Fruit fly (Drosophila melanogaster) whole organism, embryonic: ENCODE measurements around the gene ca.

ENCODE experiments used
- Asciz ChIP-seq: fragments of 200-800 bp; sonication (Bioruptor generic); optimal IDR thresholded peaks from 2 replicates; lab custom pipeline; 2017; ENCODE audit warnings: missing biosample characterization, mild to moderate bottlenecking, missing genetic modification characterization, missing genetic modification reagents
- B-H2 ChIP-seq: fragments of 200-800 bp; sonication (Bioruptor generic); optimal IDR thresholded peaks from 2 replicates; lab custom pipeline; 2018; ENCODE audit warnings: missing biosample characterization, mild to moderate bottlenecking, missing genetic modification characterization
- CG10147 ChIP-seq: fragments of 200-800 bp; sonication (Bioruptor generic); optimal IDR thresholded peaks from 2 replicates; lab custom pipeline; 2019; ENCODE audit warnings: missing biosample characterization, mild to moderate bottlenecking, missing genetic modification characterization, moderate library complexity
- CG10209 ChIP-seq: fragments of 200-800 bp; sonication (Bioruptor generic); optimal IDR thresholded peaks from 3 replicates; lab custom pipeline; 2017; ENCODE audit warnings: missing biosample characterization, mild to moderate bottlenecking, missing genetic modification characterization, missing genetic modification reagents
- CG10543 ChIP-seq: fragments of 200-800 bp; sonication (Bioruptor generic); optimal IDR thresholded peaks from 3 replicates; lab custom pipeline; 2017; ENCODE audit warnings: missing biosample characterization, mild to moderate bottlenecking, missing genetic modification characterization, moderate library complexity
- CG11093 ChIP-seq: fragments of 200-800 bp; sonication (Bioruptor generic); IDR thresholded peaks from 3 replicates; pipeline ENCODE4 v1.3.6; 2022; ENCODE audit warnings: missing biosample characterization, missing genetic modification characterization
- CG11456 ChIP-seq: fragments of 200-800 bp; sonication (Bioruptor generic); IDR thresholded peaks from 3 replicates; pipeline ENCODE4 v1.3.6; 2022; ENCODE audit warnings: missing biosample characterization, missing genetic modification characterization
- CG12659 ChIP-seq: fragments of 200-800 bp; sonication (Bioruptor generic); optimal IDR thresholded peaks from 3 replicates; lab custom pipeline; 2017; ENCODE audit warnings: mild to moderate bottlenecking, missing biosample characterization, missing genetic modification reagents, missing genetic modification characterization
- CG13424 ChIP-seq: fragments of 200-800 bp; sonication (Bioruptor generic); optimal IDR thresholded peaks from 2 replicates; lab custom pipeline; 2019; ENCODE audit warnings: missing biosample characterization, mild to moderate bottlenecking, missing genetic modification characterization, moderate library complexity
- CG13624 ChIP-seq: fragments of 200-800 bp; sonication (Bioruptor generic); optimal IDR thresholded peaks from 2 replicates; lab custom pipeline; 2016; ENCODE audit warnings: missing biosample characterization, missing genetic modification characterization
- CG15601 ChIP-seq: fragments of 200-800 bp; sonication (Bioruptor generic); optimal IDR thresholded peaks from 3 replicates; lab custom pipeline; 2019; ENCODE audit warnings: missing biosample characterization, mild to moderate bottlenecking, missing genetic modification characterization, moderate library complexity
- CG16779 ChIP-seq: fragments of 200-800 bp; sonication (Bioruptor generic); IDR thresholded peaks from 2 replicates; pipeline ENCODE4 v1.3.6; 2022; ENCODE audit warnings: missing biosample characterization, missing genetic modification characterization
- CG16863 ChIP-seq: fragments of 200-800 bp; sonication (Bioruptor generic); optimal IDR thresholded peaks from 3 replicates; lab custom pipeline; 2016; ENCODE audit warnings: missing biosample characterization, missing genetic modification characterization
- CG18619 ChIP-seq: fragments of 200-800 bp; sonication (Bioruptor generic); optimal IDR thresholded peaks from 3 replicates; lab custom pipeline; 2017; ENCODE audit warnings: missing biosample characterization, mild to moderate bottlenecking, missing genetic modification characterization
- CG2678 ChIP-seq: fragments of 200-800 bp; sonication (Bioruptor generic); optimal IDR thresholded peaks from 3 replicates; lab custom pipeline; 2019; ENCODE audit warnings: missing biosample characterization, mild to moderate bottlenecking, missing genetic modification characterization, moderate library complexity
- CG3281 ChIP-seq: fragments of 200-800 bp; sonication (Bioruptor generic); optimal IDR thresholded peaks from 3 replicates; lab custom pipeline; 2017; ENCODE audit warnings: missing biosample characterization, mild to moderate bottlenecking, missing genetic modification characterization
- CG33557 ChIP-seq: fragments of 200-800 bp; sonication (Bioruptor generic); optimal IDR thresholded peaks from 2 replicates; lab custom pipeline; 2019; ENCODE audit warnings: missing biosample characterization, mild to moderate bottlenecking, missing genetic modification characterization, moderate library complexity
- CG3726 ChIP-seq: fragments of 200-800 bp; sonication (Bioruptor generic); IDR thresholded peaks from 3 replicates; pipeline ENCODE4, ENCODE4 v1.3.6; 2022; ENCODE audit warnings: missing biosample characterization, missing genetic modification characterization
- CG6689 ChIP-seq: fragments of 200-800 bp; sonication (Bioruptor generic); IDR thresholded peaks from 2 replicates; pipeline ENCODE4 v1.3.6; 2022; ENCODE audit warnings: missing biosample characterization, missing genetic modification characterization
- CG6813 ChIP-seq: fragments of 200-800 bp; sonication (Bioruptor generic); optimal IDR thresholded peaks from 2 replicates; lab custom pipeline; 2017; ENCODE audit warnings: missing biosample characterization, missing genetic modification characterization, mild to moderate bottlenecking, moderate library complexity, missing genetic modification reagents
- CG6854 ChIP-seq: fragments of 200-800 bp; sonication (Bioruptor generic); optimal IDR thresholded peaks from 3 replicates; lab custom pipeline; 2017; ENCODE audit warnings: missing biosample characterization, mild to moderate bottlenecking, missing genetic modification characterization
- CG8290 ChIP-seq, 3 experiments: fragments of 200-800 bp; sonication (Bioruptor generic); optimal IDR thresholded peaks; 2 replicates each; lab custom pipeline; 2016 to 2019; ENCODE audit warnings: missing biosample characterization in 3 of 3, missing genetic modification characterization in 3 of 3, mild to moderate bottlenecking in 2 of 3, moderate library complexity in 1 of 3
- Chrac-16 ChIP-seq: fragments of 200-800 bp; sonication (Bioruptor generic); optimal IDR thresholded peaks from 3 replicates; lab custom pipeline; 2016; ENCODE audit warnings: missing biosample characterization, missing genetic modification characterization
- Dip3 ChIP-seq: fragments of 200-800 bp; sonication (Bioruptor generic); optimal IDR thresholded peaks from 3 replicates; lab custom pipeline; 2016; ENCODE audit warnings: missing biosample characterization, missing genetic modification characterization
- Doc3 ChIP-seq: fragments of 200-800 bp; sonication (Bioruptor generic); IDR thresholded peaks from 3 replicates; pipeline ENCODE4 v1.3.6; 2022; ENCODE audit warnings: missing biosample characterization, missing genetic modification characterization; ENCODE audit not compliant: partially characterized antibody
- Dp ChIP-seq: fragments of 200-800 bp; sonication (Bioruptor generic); optimal IDR thresholded peaks from 2 replicates; lab custom pipeline; 2018; ENCODE audit warnings: missing biosample characterization, mild to moderate bottlenecking, missing genetic modification characterization, moderate library complexity
- E2f1 ChIP-seq: fragments of 200-800 bp; sonication (Bioruptor generic); IDR thresholded peaks from 2 replicates; pipeline ENCODE4 v1.3.6; 2022; ENCODE audit warnings: missing biosample characterization, missing genetic modification characterization
- HHEX ChIP-seq: fragments of 200-800 bp; sonication (Bioruptor generic); optimal IDR thresholded peaks from 3 replicates; lab custom pipeline; 2017; ENCODE audit warnings: missing biosample characterization, mild to moderate bottlenecking, missing genetic modification characterization, missing genetic modification reagents
- Lpt ChIP-seq: fragments of >200 bp; optimal IDR thresholded peaks from 2 replicates; lab custom pipeline; 2018; ENCODE audit warnings: missing biosample characterization, missing genetic modification characterization
- MBD-R2 ChIP-seq: fragments of 200-800 bp; sonication (Bioruptor generic); IDR thresholded peaks from 2 replicates; pipeline ENCODE4 v1.3.6; 2022; ENCODE audit warnings: missing biosample characterization, missing genetic modification characterization
- MTF-1 ChIP-seq: fragments of 200-800 bp; sonication (Bioruptor generic); optimal IDR thresholded peaks from 2 replicates; lab custom pipeline; 2018; ENCODE audit warnings: missing biosample characterization, mild to moderate bottlenecking, missing genetic modification characterization, borderline replicate concordance
- PHDP ChIP-seq: fragments of 200-800 bp; sonication (Bioruptor generic); optimal IDR thresholded peaks from 3 replicates; lab custom pipeline; 2018; ENCODE audit warnings: missing biosample characterization, mild to moderate bottlenecking, missing genetic modification characterization, moderate library complexity
- Rx ChIP-seq: fragments of 200-800 bp; sonication (Bioruptor generic); IDR thresholded peaks from 2 replicates; pipeline ENCODE4 v1.3.6; 2022; ENCODE audit warnings: missing biosample characterization, missing genetic modification characterization
- TFAM ChIP-seq: fragments of 200-800 bp; sonication (Bioruptor generic); optimal IDR thresholded peaks from 2 replicates; lab custom pipeline; 2017; ENCODE audit warnings: missing biosample characterization, missing genetic modification characterization, inconsistent platforms
- Xrp1 ChIP-seq: fragments of 200-800 bp; sonication (Bioruptor generic); IDR thresholded peaks from 2 replicates; pipeline ENCODE4 v1.3.6; 2022; ENCODE audit warnings: missing biosample characterization, missing genetic modification characterization
- ase ChIP-seq: fragments of 200-800 bp; sonication (Bioruptor generic); IDR thresholded peaks from 3 replicates; pipeline ENCODE4 v1.3.6; 2022; ENCODE audit warnings: missing biosample characterization, missing genetic modification characterization
- chn ChIP-seq: fragments of 200-800 bp; sonication (Bioruptor generic); optimal IDR thresholded peaks from 2 replicates; lab custom pipeline; 2016; ENCODE audit warnings: missing biosample characterization, missing genetic modification characterization
- cwo ChIP-seq: fragments of 200-800 bp; sonication (Bioruptor generic); optimal IDR thresholded peaks from 3 replicates; lab custom pipeline; 2017; ENCODE audit warnings: missing biosample characterization, missing genetic modification characterization, mild to moderate bottlenecking, moderate library complexity, missing genetic modification reagents
- ham ChIP-seq: fragments of 200-800 bp; sonication (Bioruptor generic); IDR thresholded peaks from 2 replicates; pipeline ENCODE4 v1.3.6; 2022; ENCODE audit warnings: missing biosample characterization, missing genetic modification characterization
- insv ChIP-seq, 2 experiments: fragments of 200-800 bp; sonication (Bioruptor generic); optimal IDR thresholded peaks; 3 replicates each; lab custom pipeline; 2016 to 2018; ENCODE audit warnings: missing biosample characterization in 2 of 2, missing genetic modification characterization in 2 of 2
- luna ChIP-seq: fragments of 200-800 bp; sonication (Bioruptor generic); optimal IDR thresholded peaks from 2 replicates; lab custom pipeline; 2016; ENCODE audit warnings: missing biosample characterization, missing genetic modification characterization
- nau ChIP-seq: fragments of 200-800 bp; sonication (Bioruptor generic); optimal IDR thresholded peaks from 3 replicates; lab custom pipeline; 2017; ENCODE audit warnings: missing biosample characterization, mild to moderate bottlenecking, missing genetic modification characterization, missing genetic modification reagents
- nmo ChIP-seq: fragments of 200-800 bp; sonication (Bioruptor generic); optimal IDR thresholded peaks from 2 replicates; lab custom pipeline; 2018; ENCODE audit warnings: missing biosample characterization, mild to moderate bottlenecking, missing genetic modification characterization, moderate library complexity
- pros ChIP-seq: fragments of 200-800 bp; sonication (Bioruptor generic); optimal IDR thresholded peaks from 3 replicates; lab custom pipeline; 2019; ENCODE audit warnings: missing biosample characterization, mild to moderate bottlenecking, missing genetic modification characterization, moderate library complexity
- rib ChIP-seq: fragments of 200-800 bp; sonication (Bioruptor generic); IDR thresholded peaks from 2 replicates; pipeline ENCODE4 v1.3.6; 2022; ENCODE audit warnings: missing biosample characterization, missing genetic modification characterization
- salm ChIP-seq: fragments of 200-800 bp; sonication (Bioruptor generic); optimal IDR thresholded peaks from 2 replicates; lab custom pipeline; 2018; ENCODE audit warnings: missing biosample characterization, mild to moderate bottlenecking, missing genetic modification characterization
- sens ChIP-seq: fragments of 200-800 bp; sonication (Bioruptor generic); peaks from one replicate; lab custom pipeline; 2016; ENCODE audit warnings: missing biosample characterization, missing genetic modification characterization
- tgo ChIP-seq: fragments of 200-800 bp; sonication (Bioruptor generic); IDR thresholded peaks from 3 replicates; pipeline ENCODE4 v1.3.6; 2022; ENCODE audit warnings: missing biosample characterization, missing genetic modification characterization
- tio ChIP-seq: fragments of 200-800 bp; sonication (Bioruptor generic); optimal IDR thresholded peaks from 2 replicates; lab custom pipeline; 2017; ENCODE audit warnings: missing biosample characterization, missing genetic modification characterization, inconsistent platforms
- unc-4 ChIP-seq: fragments of 200-800 bp; sonication (Bioruptor generic); IDR thresholded peaks from 2 replicates; pipeline ENCODE4 v1.3.6; 2022; ENCODE audit warnings: missing biosample characterization, missing genetic modification characterization; ENCODE audit not compliant: partially characterized antibody

Gene ca

DNA sequence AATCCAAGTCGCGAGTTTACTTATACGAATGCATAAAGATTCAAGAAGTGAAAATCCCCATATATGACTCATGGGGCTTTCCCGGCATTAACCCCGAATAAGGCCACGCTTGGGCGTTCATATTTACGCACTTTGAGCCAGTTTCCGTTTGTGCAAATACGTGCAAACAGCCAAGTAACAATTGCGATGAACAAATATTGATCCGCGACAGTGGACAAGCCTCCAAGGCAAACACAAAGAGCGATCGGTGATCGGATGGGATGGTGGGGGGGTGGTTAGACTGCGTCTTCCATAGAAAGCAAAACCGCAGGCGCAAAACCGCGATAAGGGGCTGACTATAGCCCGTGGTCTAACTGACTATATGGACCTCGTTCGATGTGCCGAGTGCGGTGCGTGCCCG, 49.4 kb upstream of the ca start (continued):
- TF ChIP-seq luna (no peak), insv (GFP tag; optimal IDR thresholded peaks at IDR 0.05; lab: Kevin White, UChicago) (no peak), rib (GFP tag; lab: Robert Waterston, UW) (no peak), CG18619 (no peak), CG3726 (GFP tag; lab: Robert Waterston, UW) (0 out of 3 replicates have a peak, but pooled peaks have one; percentile 30), CG15601 (no peak), CG2678 (tag; lab: Kevin White, UChicago) (peak; percentile 31), CG10147 (GFP tag; lab: Kevin White, UChicago) (no peak), CG11093 (GFP tag; lab: Robert Waterston, UW) (no peak), CG3281 (GFP tag; lab: Kevin White, UChicago) (peak; percentile 14), cwo (GFP tag; lab: Kevin White, UChicago) (no peak), Dp (GFP tag; lab: Kevin White, UChicago) (no peak), CG13624 (GFP tag; lab: Kevin White, UChicago) (no peak), CG8290 (GFP tag; optimal IDR thresholded peaks at IDR 0.05; lab: Kevin White, UChicago) (no peak), CG8290 (tag; optimal IDR thresholded peaks at IDR 0.05; lab: Kevin White, UChicago) (peak in 1 of 2 experiments; percentile 72), Doc3 (no peak), CG33557 (no peak), Xrp1 (GFP tag; lab: Robert Waterston, UW) (no peak), CG10209 (GFP tag; lab: Kevin White, UChicago) (no peak), ase (GFP tag; lab: Robert Waterston, UW) (no peak), tgo (GFP tag; lab: Robert Waterston, UW) (no peak; the same call in 2 of the 3 replicates), nmo (no peak), salm (tag; lab: Kevin White, UChicago) (no peak), sens (GFP tag; lab: Kevin White, UChicago) (peak; percentile 73), CG11456 (GFP tag; lab: Robert Waterston, UW) (no peak), pros (GFP tag; lab: Kevin White, UChicago) (no peak), PHDP (tag; lab: Kevin White, UChicago) (peak; percentile 25), CG10543 (no peak), Rx (GFP tag; lab: Robert Waterston, UW) (0 out of 2 replicates have a peak, but pooled peaks have one; percentile 10), E2f1 (GFP tag; lab: Robert Waterston, UW) (0 out of 2 replicates have a peak, but pooled peaks have one; percentile 7), CG16863 (GFP tag; lab: Kevin White, UChicago) (no peak), Dip3 (GFP tag; lab: Kevin White, UChicago) (no peak), Asciz (GFP tag; lab: Kevin White, UChicago) (peak; percentile 37), MTF-1 (GFP tag; lab: Kevin White, UChicago) (peak; percentile 32), ham (GFP tag; lab: Robert Waterston, UW) (no peak), chn (no peak), tio (no peak), MBD-R2 (peak; percentile 13; the same call in 1 of the 2 replicates), HHEX (GFP tag; lab: Kevin White, UChicago) (peak; percentile 22), Chrac-16 (GFP tag; lab: Kevin White, UChicago) (no peak), CG16779 (GFP tag; lab: Robert Waterston, UW) (no peak), Lpt (GFP tag; lab: Kevin White, UChicago) (no peak), TFAM (GFP tag; lab: Kevin White, UChicago) (no peak), CG12659 (GFP tag; lab: Kevin White, UChicago) (no peak), unc-4 (GFP tag; lab: Robert Waterston, UW) (no peak), CG6689 (GFP tag; lab: Robert Waterston, UW) (peak; percentile 16; the same call in 1 of the 2 replicates), B-H2 (GFP tag; lab: Kevin White, UChicago) (no peak), nau (GFP tag; lab: Kevin White, UChicago) (peak; percentile 49), CG6854 (GFP tag; lab: Kevin White, UChicago) (no peak), CG13424 (peak; percentile 15), CG6813 (peak; percentile 19)
